Fruit fly (Drosophila melanogaster) whole organism, embryonic: ENCODE results near the gene CG12702.
A peak's percentile ranks its signal among the peaks of the same experiment; 100 is the strongest.

Experiments used
- ATbp ChIP-seq: fragments of 200-800 bp; sonication (Bioruptor generic); optimal IDR thresholded peaks from 2 replicates; lab custom pipeline; 2017; ENCODE audit warnings: missing biosample characterization, mild to moderate bottlenecking, missing genetic modification characterization, missing genetic modification reagents
- Atf-2 ChIP-seq: fragments of 200-800 bp; sonication (Bioruptor generic); optimal IDR thresholded peaks from 2 replicates; lab custom pipeline; 2016; ENCODE audit warnings: missing biosample characterization, missing genetic modification characterization
- CG12071 ChIP-seq: fragments of 200-800 bp; sonication (Bioruptor generic); optimal IDR thresholded peaks from 3 replicates; lab custom pipeline; 2018; ENCODE audit warnings: missing biosample characterization, mild to moderate bottlenecking, missing genetic modification characterization
- CG13424 ChIP-seq: fragments of 200-800 bp; sonication (Bioruptor generic); optimal IDR thresholded peaks from 2 replicates; lab custom pipeline; 2019; ENCODE audit warnings: missing biosample characterization, mild to moderate bottlenecking, missing genetic modification characterization, moderate library complexity
- CG13894 ChIP-seq: fragments of 200-800 bp; sonication (Bioruptor generic); optimal IDR thresholded peaks from 3 replicates; lab custom pipeline; 2018; ENCODE audit warnings: missing biosample characterization, mild to moderate bottlenecking, missing genetic modification characterization, moderate library complexity
- CG14667 ChIP-seq: fragments of 200-800 bp; sonication (Bioruptor generic); IDR thresholded peaks from 2 replicates; pipeline ENCODE4 v1.3.6; 2022; ENCODE audit warnings: missing biosample characterization, missing genetic modification characterization
- CG17829 ChIP-seq: fragments of 200-800 bp; optimal IDR thresholded peaks from 2 replicates; lab custom pipeline; 2019; ENCODE audit warnings: missing biosample characterization, mild to moderate bottlenecking, missing genetic modification characterization, moderate library complexity
- CG18619 ChIP-seq: fragments of 200-800 bp; sonication (Bioruptor generic); optimal IDR thresholded peaks from 3 replicates; lab custom pipeline; 2017; ENCODE audit warnings: missing biosample characterization, mild to moderate bottlenecking, missing genetic modification characterization
- CG31441 ChIP-seq: fragments of 200-800 bp; sonication (Bioruptor generic); IDR thresholded peaks from 2 replicates; pipeline ENCODE4 v1.3.6; 2022; ENCODE audit warnings: missing biosample characterization, missing genetic modification characterization
- CG7372 ChIP-seq: fragments of 200-800 bp; sonication (Bioruptor generic); IDR thresholded peaks from 2 replicates; pipeline ENCODE4 v1.3.6; 2022; ENCODE audit warnings: missing biosample characterization, missing genetic modification characterization
- CG9932 ChIP-seq: fragments of 200-800 bp; sonication (Bioruptor generic); IDR thresholded peaks from 2 replicates; pipeline ENCODE4 v1.3.6; 2022; ENCODE audit warnings: missing biosample characterization, missing genetic modification characterization
- Dll ChIP-seq: fragments of 200-800 bp; sonication (Bioruptor generic); IDR thresholded peaks from 4 replicates; pipeline ENCODE4 v1.3.6; 2022; ENCODE audit warnings: missing biosample characterization, missing genetic modification characterization; ENCODE audit not compliant: partially characterized antibody
- Doc2 ChIP-seq: fragments of 200-800 bp; sonication (Bioruptor generic); IDR thresholded peaks from 2 replicates; pipeline ENCODE4 v1.3.6; 2022; ENCODE audit warnings: missing biosample characterization, missing genetic modification characterization
- Hey ChIP-seq: fragments of 200-800 bp; sonication (Bioruptor generic); optimal IDR thresholded peaks from 3 replicates; lab custom pipeline; 2018; ENCODE audit warnings: missing biosample characterization, mild to moderate bottlenecking, missing genetic modification characterization
- Hr51 ChIP-seq, 2 experiments: fragments of 200-800 bp; sonication (Bioruptor generic); optimal IDR thresholded peaks; 2 replicates in 1 of 2; 3 replicates in 1 of 2; lab custom pipeline; 2016 to 2018; ENCODE audit warnings: missing biosample characterization in 2 of 2, missing genetic modification characterization in 2 of 2, mild to moderate bottlenecking in 1 of 2, moderate library complexity in 1 of 2
- Med ChIP-seq: fragments of 200-800 bp; sonication (Bioruptor generic); peaks from one replicate; lab custom pipeline; 2016; ENCODE audit warnings: missing biosample characterization, missing genetic modification characterization, mild to moderate bottlenecking, inconsistent platforms, moderate library complexity
- NfI ChIP-seq: fragments of 200-800 bp; sonication (Bioruptor generic); optimal IDR thresholded peaks from 3 replicates; lab custom pipeline; 2018; ENCODE audit warnings: missing biosample characterization, mild to moderate bottlenecking, missing genetic modification characterization, moderate library complexity
- PHDP ChIP-seq: fragments of 200-800 bp; sonication (Bioruptor generic); optimal IDR thresholded peaks from 3 replicates; lab custom pipeline; 2018; ENCODE audit warnings: missing biosample characterization, mild to moderate bottlenecking, missing genetic modification characterization, moderate library complexity
- Rfx ChIP-seq: fragments of 200-800 bp; sonication (Bioruptor generic); IDR thresholded peaks from 2 replicates; pipeline ENCODE4 v1.3.6; 2022; ENCODE audit warnings: missing biosample characterization, missing genetic modification characterization
- Six4 ChIP-seq: fragments of 200-800 bp; sonication (Bioruptor generic); optimal IDR thresholded peaks from 2 replicates; lab custom pipeline; 2016; ENCODE audit warnings: missing biosample characterization, missing genetic modification characterization
- Stat92E ChIP-seq, 3 experiments: fragments of >200 bp in 2 of 3; fragments of 200-800 bp in 1 of 3; sonication (Bioruptor generic) in 1 of 3; optimal IDR thresholded peaks; 2 replicates each; lab custom pipeline; 2017 to 2019; ENCODE audit warnings: missing biosample characterization in 3 of 3, missing genetic modification characterization in 3 of 3, mild to moderate bottlenecking in 1 of 3, moderate library complexity in 1 of 3
- Xrp1 ChIP-seq: fragments of 200-800 bp; sonication (Bioruptor generic); IDR thresholded peaks from 2 replicates; pipeline ENCODE4 v1.3.6; 2022; ENCODE audit warnings: missing biosample characterization, missing genetic modification characterization
- ara ChIP-seq: fragments of 200-800 bp; sonication (Bioruptor generic); IDR thresholded peaks from 2 replicates; pipeline ENCODE4 v1.3.6; 2022; ENCODE audit warnings: missing biosample characterization, missing genetic modification characterization
- bsh ChIP-seq, 2 experiments: fragments of 200-800 bp; sonication (Bioruptor generic); optimal IDR thresholded peaks; 2 replicates each; lab custom pipeline; 2017 to 2018; ENCODE audit warnings: mild to moderate bottlenecking in 2 of 2, missing biosample characterization in 2 of 2, missing genetic modification characterization in 2 of 2, moderate library complexity in 1 of 2
- cas ChIP-seq: fragments of 200-800 bp; sonication (Bioruptor generic); IDR thresholded peaks from 2 replicates; pipeline ENCODE4 v1.3.6; 2022; ENCODE audit warnings: missing biosample characterization, missing genetic modification characterization
- chm ChIP-seq: fragments of 200-800 bp; sonication (Bioruptor generic); IDR thresholded peaks from 2 replicates; pipeline ENCODE4 v1.3.6; 2022; ENCODE audit warnings: missing biosample characterization, missing genetic modification characterization
- cwo ChIP-seq: fragments of 200-800 bp; sonication (Bioruptor generic); optimal IDR thresholded peaks from 3 replicates; lab custom pipeline; 2017; ENCODE audit warnings: missing biosample characterization, missing genetic modification characterization, mild to moderate bottlenecking, moderate library complexity, missing genetic modification reagents
- dmrt11E ChIP-seq: fragments of 200-800 bp; sonication (Bioruptor generic); optimal IDR thresholded peaks from 3 replicates; lab custom pipeline; 2018; ENCODE audit warnings: missing biosample characterization, mild to moderate bottlenecking, missing genetic modification characterization, moderate library complexity
- dpn ChIP-seq, 2 experiments: fragments of 200-800 bp; sonication (Bioruptor generic); optimal IDR thresholded peaks; 3 replicates each; lab custom pipeline; 2016; ENCODE audit warnings: missing biosample characterization in 2 of 2, missing genetic modification characterization in 2 of 2
- gcm ChIP-seq: fragments of 200-800 bp; sonication (Bioruptor generic); optimal IDR thresholded peaks from 2 replicates; lab custom pipeline; 2019; ENCODE audit warnings: missing biosample characterization, mild to moderate bottlenecking, missing genetic modification characterization, moderate library complexity
- gem ChIP-seq: fragments of 200-800 bp; sonication (Bioruptor generic); optimal IDR thresholded peaks from 2 replicates; lab custom pipeline; 2019; ENCODE audit warnings: missing biosample characterization, mild to moderate bottlenecking, missing genetic modification characterization, moderate library complexity
- hth ChIP-seq: fragments of >200 bp; optimal IDR thresholded peaks from 2 replicates; lab custom pipeline; 2017; ENCODE audit warnings: inconsistent platforms
- kah ChIP-seq: fragments of 200-800 bp; sonication (Bioruptor generic); optimal IDR thresholded peaks from 2 replicates; lab custom pipeline; 2018; ENCODE audit warnings: missing biosample characterization, mild to moderate bottlenecking, missing genetic modification characterization
- ken ChIP-seq: fragments of 200-800 bp; sonication (Bioruptor generic); IDR thresholded peaks from 3 replicates; pipeline ENCODE4 v1.3.6; 2022; ENCODE audit warnings: missing biosample characterization, missing genetic modification characterization
- maf-S ChIP-seq: fragments of 200-800 bp; sonication (Bioruptor generic); optimal IDR thresholded peaks from 2 replicates; lab custom pipeline; 2016; ENCODE audit warnings: missing biosample characterization, missing genetic modification characterization
- nmo ChIP-seq: fragments of 200-800 bp; sonication (Bioruptor generic); optimal IDR thresholded peaks from 2 replicates; lab custom pipeline; 2018; ENCODE audit warnings: missing biosample characterization, mild to moderate bottlenecking, missing genetic modification characterization, moderate library complexity
- p53 ChIP-seq: fragments of 200-800 bp; sonication (Bioruptor generic); optimal IDR thresholded peaks from 2 replicates; lab custom pipeline; 2016; ENCODE audit warnings: missing biosample characterization, missing genetic modification characterization
- pum ChIP-seq: fragments of 200-800 bp; sonication (Bioruptor generic); optimal IDR thresholded peaks from 2 replicates; lab custom pipeline; 2016; ENCODE audit warnings: missing biosample characterization, missing genetic modification characterization
- ro ChIP-seq: fragments of 200-800 bp; sonication (Bioruptor generic); IDR thresholded peaks from 2 replicates; pipeline ENCODE4 v1.3.6; 2022; ENCODE audit warnings: missing biosample characterization, missing genetic modification characterization
- sc ChIP-seq, 3 experiments: fragments of >200 bp in 2 of 3; fragments of 200-800 bp in 1 of 3; sonication (Bioruptor generic) in 1 of 3; optimal IDR thresholded peaks; 2 replicates in 2 of 3; 3 replicates in 1 of 3; lab custom pipeline; 2017; ENCODE audit warnings: mild to moderate bottlenecking in 1 of 3, missing biosample characterization in 1 of 3, missing genetic modification characterization in 1 of 3, missing genetic modification reagents in 1 of 3
- scrt ChIP-seq: fragments of 200-800 bp; sonication (Bioruptor generic); optimal IDR thresholded peaks from 2 replicates; lab custom pipeline; 2018; ENCODE audit warnings: missing biosample characterization, mild to moderate bottlenecking, missing genetic modification characterization, moderate library complexity
- sens ChIP-seq: fragments of 200-800 bp; sonication (Bioruptor generic); peaks from one replicate; lab custom pipeline; 2016; ENCODE audit warnings: missing biosample characterization, missing genetic modification characterization
- sim ChIP-seq: fragments of 200-800 bp; sonication (Bioruptor generic); IDR thresholded peaks from 2 replicates; pipeline ENCODE4 v1.3.6; 2022; ENCODE audit warnings: missing biosample characterization, missing genetic modification characterization
- sna ChIP-seq: fragments of 200-800 bp; sonication (Bioruptor generic); IDR thresholded peaks from 2 replicates; pipeline ENCODE4 v1.3.6; 2022; ENCODE audit warnings: missing biosample characterization, missing genetic modification characterization; ENCODE audit not compliant: partially characterized antibody
- sqz ChIP-seq: fragments of 200-800 bp; sonication (Bioruptor generic); optimal IDR thresholded peaks from 3 replicates; lab custom pipeline; 2018; ENCODE audit warnings: missing biosample characterization, mild to moderate bottlenecking, missing genetic modification characterization
- stwl ChIP-seq: fragments of 200-800 bp; sonication (Bioruptor generic); optimal IDR thresholded peaks from 3 replicates; lab custom pipeline; 2018; ENCODE audit warnings: missing biosample characterization, mild to moderate bottlenecking, missing genetic modification characterization, moderate library complexity
- tin ChIP-seq: fragments of 200-800 bp; sonication (Bioruptor generic); optimal IDR thresholded peaks from 3 replicates; lab custom pipeline; 2016; ENCODE audit warnings: missing biosample characterization, missing genetic modification characterization
- tll ChIP-seq, 2 experiments: fragments of 200-800 bp in 1 of 2; fragments of >200 bp in 1 of 2; sonication (Bioruptor generic) in 1 of 2; optimal IDR thresholded peaks; 2 replicates each; lab custom pipeline; 2017 to 2019; ENCODE audit warnings: missing biosample characterization in 2 of 2, missing genetic modification characterization in 2 of 2, mild to moderate bottlenecking in 1 of 2, moderate library complexity in 1 of 2
- wor ChIP-seq: fragments of 200-800 bp; sonication (Bioruptor generic); IDR thresholded peaks from 2 replicates; pipeline ENCODE4 v1.3.6; 2022; ENCODE audit warnings: missing biosample characterization, missing genetic modification characterization

The CG12702 gene

DNA sequence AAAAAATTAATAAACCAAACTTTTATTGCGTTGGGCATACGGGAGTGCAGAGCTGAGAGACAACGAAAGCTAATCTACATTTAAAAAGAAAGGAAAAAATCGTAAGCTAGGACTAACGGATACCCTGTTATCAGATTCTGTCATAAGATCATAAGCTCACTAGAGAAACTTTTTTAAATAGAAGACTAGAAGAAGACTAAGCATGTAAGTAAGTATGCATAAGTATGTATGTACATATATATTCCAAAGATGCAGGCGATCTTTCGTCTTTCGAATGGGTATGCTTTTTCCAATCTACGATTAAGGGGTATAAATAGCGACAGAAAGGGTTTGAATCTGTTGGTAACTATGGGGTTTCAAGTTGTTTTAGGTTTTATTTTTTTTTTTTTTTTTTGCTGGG lies 20.2 kb upstream of the CG12702 start (continued):
- peak in 1 of 2 experiments; percentile 26 for TF ChIP-seq dpn (GFP tag; optimal IDR thresholded peaks at IDR 0.05; lab: Kevin White, UChicago)
- TF ChIP-seq ara, result peak; percentile 36; the same call in 1 of the 2 replicates
- peak; percentile 5 for TF ChIP-seq gcm (GFP tag; lab: Kevin White, UChicago)
- peak; percentile 21 for TF ChIP-seq pum (GFP tag; lab: Kevin White, UChicago)
- TF ChIP-seq gem (tag; lab: Kevin White, UChicago), result peak; percentile 63
- peak; percentile 73 for TF ChIP-seq Med (GFP tag; lab: Kevin White, UChicago)
- no peak for TF ChIP-seq tll (GFP tag; optimal IDR thresholded peaks at IDR 0.05; lab: Kevin White, UChicago)
- peak in 1 of 2 experiments; percentile 30 for TF ChIP-seq Hr51 (GFP tag; optimal IDR thresholded peaks at IDR 0.05; lab: Kevin White, UChicago)
- no peak for TF ChIP-seq CG18619
- TF ChIP-seq Xrp1 (GFP tag; lab: Robert Waterston, UW), result peak; percentile 71
- peak in 1 of 2 experiments; percentile 46 for TF ChIP-seq bsh (GFP tag; optimal IDR thresholded peaks at IDR 0.05; lab: Kevin White, UChicago)

dm6 chrX:19783457-19783856 lies 18.8 kb upstream of the CG12702 start, which contains the start of gene zld:
zld (minus strand) TSS chrX:19783548.
- TF ChIP-seq stwl (peak; percentile 2), CG17829 (peak; percentile 49), CG13424 (tag; lab: Kevin White, UChicago) (no peak), PHDP (tag; lab: Kevin White, UChicago) (no peak), CG12071 (GFP tag; lab: Kevin White, UChicago) (no peak), hth (lab: Kevin White, UChicago) (no peak), Stat92E (GFP tag; optimal IDR thresholded peaks at IDR 0.05; lab: Kevin White, UChicago) (peak in 1 of 3 experiments; percentile 42), CG9932 (GFP tag; lab: Robert Waterston, UW) (no peak), ro (GFP tag; lab: Robert Waterston, UW) (no peak), sqz (GFP tag; lab: Kevin White, UChicago) (no peak), Dll (GFP tag; lab: Robert Waterston, UW) (no peak), sens (peak; percentile 85), ken (GFP tag; lab: Robert Waterston, UW) (no peak), kah (GFP tag; lab: Kevin White, UChicago) (no peak), sna (0 out of 2 replicates have a peak, but pooled peaks have one; percentile 26), cas (no peak), nmo (GFP tag; lab: Kevin White, UChicago) (no peak), Rfx (GFP tag; lab: Robert Waterston, UW) (no peak), Six4 (GFP tag; lab: Kevin White, UChicago) (no peak), dmrt11E (no peak), Doc2 (GFP tag; lab: Robert Waterston, UW) (no peak), CG31441 (no peak), NfI (no peak), p53 (GFP tag; lab: Kevin White, UChicago) (no peak), ATbp (peak; percentile 83), cwo (no peak), CG7372 (no peak), Atf-2 (no peak), chm (GFP tag; lab: Robert Waterston, UW) (peak; percentile 60; the same call in 1 of the 2 replicates), sim (GFP tag; lab: Robert Waterston, UW) (no peak), CG13894 (tag; lab: Kevin White, UChicago) (no peak), CG14667 (GFP tag; lab: Robert Waterston, UW) (no peak), wor (GFP tag; lab: Robert Waterston, UW) (no peak), pum (GFP tag; lab: Kevin White, UChicago) (no peak), Hey (tag; lab: Kevin White, UChicago) (no peak), tin (GFP tag; lab: Kevin White, UChicago) (no peak), sc (optimal IDR thresholded peaks at IDR 0.05; lab: Kevin White, UChicago) (no peak), sc (GFP tag; optimal IDR thresholded peaks at IDR 0.05; lab: Kevin White, UChicago) (no peak), maf-S (GFP tag; lab: Kevin White, UChicago) (no peak), scrt (no peak)
